Fruit fly (Drosophila melanogaster): Measurements from ENCODE around the gene CG2209.

Gene CG2209

DNA sequence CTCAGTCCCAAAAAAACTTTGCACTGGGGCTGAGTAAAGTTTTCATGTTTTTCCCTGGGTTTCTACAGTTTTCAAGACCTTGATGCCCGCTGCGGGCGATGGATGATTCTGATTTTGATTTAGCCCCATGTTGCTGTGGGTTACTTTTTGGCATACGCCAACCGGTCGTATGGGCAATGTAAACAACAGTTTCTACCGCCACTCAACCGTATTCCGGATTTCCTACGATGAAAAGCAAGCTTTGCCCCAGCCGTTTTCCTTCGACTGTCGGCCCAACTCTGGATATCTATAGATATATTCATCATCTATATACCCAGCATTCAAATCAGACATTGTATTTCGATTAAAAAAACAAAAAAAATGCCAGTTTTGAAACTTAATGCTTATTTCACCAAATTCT, at the start of gene CG2209:
Gene CG2209 (plus strand): TSS at position 301 of the 400 bp plus-strand sequence.
- TF ChIP-seq CG5204 (GFP tag; optimal IDR thresholded peaks at IDR 0.05) (no peak), CG1620 (GFP tag; optimal IDR thresholded peaks at IDR 0.05) (no peak), CG7045 (GFP tag; optimal IDR thresholded peaks at IDR 0.05) (no peak), Mnt (GFP tag; optimal IDR thresholded peaks at IDR 0.05) (no peak), Crg-1 (GFP tag; optimal IDR thresholded peaks at IDR 0.05) (no peak), CG7101 (tag; optimal IDR thresholded peaks at IDR 0.05) (no peak), Hr96 (GFP tag; optimal IDR thresholded peaks at IDR 0.05) (no peak), cnc (optimal IDR thresholded peaks at IDR 0.05) (no peak), tj (GFP tag; optimal IDR thresholded peaks at IDR 0.05) (no peak), CG14711 (tag; optimal IDR thresholded peaks at IDR 0.05) (no peak), cic (GFP tag; optimal IDR thresholded peaks at IDR 0.05) (no peak)

DNA sequence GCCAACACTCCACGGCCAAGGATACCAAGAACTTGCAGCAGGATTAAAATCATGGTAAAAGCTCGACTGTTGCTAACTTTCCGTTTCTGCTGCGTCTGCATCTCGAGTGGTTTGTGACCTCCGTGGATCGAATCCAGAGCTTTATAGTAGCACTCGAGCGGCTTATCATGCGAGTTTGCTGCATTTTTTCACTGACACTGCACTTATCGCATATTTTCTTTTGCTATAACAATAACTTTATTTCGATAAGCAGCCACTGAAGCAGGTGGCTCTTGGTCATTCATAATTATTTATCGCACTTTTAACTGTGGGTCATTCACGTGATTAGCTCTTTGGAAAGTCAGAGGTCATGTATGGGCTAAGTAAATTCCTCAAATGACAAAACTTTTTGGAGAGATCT, 45.9 kb upstream of the CG2209 start, which contains the start of gene CG12716:
Gene CG12716 (minus strand): TSS at position 101 of the 400 bp plus-strand sequence.
- TF ChIP-seq CG5204 (GFP tag; optimal IDR thresholded peaks at IDR 0.05) (no peak), CG33017 (tag; optimal IDR thresholded peaks at IDR 0.05) (no peak), CG11617 (GFP tag; optimal IDR thresholded peaks at IDR 0.05) (no peak), bab1 (GFP tag; optimal IDR thresholded peaks at IDR 0.05) (no peak), Crg-1 (GFP tag; optimal IDR thresholded peaks at IDR 0.05) (no peak)

DNA sequence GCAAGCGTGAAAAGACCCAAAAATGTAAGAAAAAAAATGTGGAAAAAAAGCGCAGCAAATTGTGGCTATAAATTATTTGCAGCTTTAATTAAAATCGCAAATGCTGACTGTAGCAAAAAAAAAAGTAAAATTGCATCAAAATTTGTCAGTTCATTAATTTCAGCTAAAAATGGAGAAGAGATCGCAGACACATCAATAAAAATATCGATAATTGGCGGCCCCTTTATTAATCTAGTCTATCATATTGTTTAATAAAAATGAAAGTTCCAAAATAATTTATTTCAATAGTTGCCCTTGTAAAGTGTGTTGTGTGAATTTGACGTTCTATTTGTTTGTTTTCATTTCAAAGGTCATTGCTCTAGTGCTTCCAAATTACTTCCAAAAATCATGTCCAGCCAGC, 37.8 kb upstream of the CG2209 start, which contains the start of gene CG32643:
Gene CG32643 (plus strand): TSS at position 301 of the 400 bp plus-strand sequence.
- no peak for TF ChIP-seq cic (GFP tag; optimal IDR thresholded peaks at IDR 0.05)
- TF ChIP-seq tj (GFP tag; optimal IDR thresholded peaks at IDR 0.05) = peak; percentile 1

DNA sequence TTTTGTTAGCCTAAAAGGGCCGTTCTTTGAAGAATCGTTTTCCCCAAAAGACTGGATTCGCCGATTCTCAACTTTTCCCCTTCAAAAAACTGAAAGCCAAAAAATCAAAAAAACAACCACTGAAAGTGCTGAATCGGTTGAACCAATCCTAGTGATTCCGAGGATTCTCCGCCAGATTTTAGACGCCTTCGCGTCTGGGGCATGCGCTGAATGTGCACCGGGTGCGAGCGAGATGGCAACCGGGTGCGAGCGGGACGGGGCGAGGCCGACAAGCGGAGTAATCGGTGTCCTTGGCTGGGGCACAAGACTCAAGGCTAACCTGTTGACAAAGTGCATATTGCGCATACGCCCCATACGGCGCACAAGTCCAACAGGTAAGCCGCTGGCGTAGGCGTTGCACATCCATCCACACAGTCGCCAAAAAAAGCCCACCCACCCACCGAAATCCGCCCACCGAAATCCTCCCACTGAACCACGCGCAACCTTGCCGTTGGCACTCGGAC, 35.0 kb upstream of the CG2209 start:
- TF ChIP-seq pad (GFP tag; optimal IDR thresholded peaks at IDR 0.05) = peak; percentile 96
- TF ChIP-seq Clk (GFP tag; optimal IDR thresholded peaks at IDR 0.05) = no peak

DNA sequence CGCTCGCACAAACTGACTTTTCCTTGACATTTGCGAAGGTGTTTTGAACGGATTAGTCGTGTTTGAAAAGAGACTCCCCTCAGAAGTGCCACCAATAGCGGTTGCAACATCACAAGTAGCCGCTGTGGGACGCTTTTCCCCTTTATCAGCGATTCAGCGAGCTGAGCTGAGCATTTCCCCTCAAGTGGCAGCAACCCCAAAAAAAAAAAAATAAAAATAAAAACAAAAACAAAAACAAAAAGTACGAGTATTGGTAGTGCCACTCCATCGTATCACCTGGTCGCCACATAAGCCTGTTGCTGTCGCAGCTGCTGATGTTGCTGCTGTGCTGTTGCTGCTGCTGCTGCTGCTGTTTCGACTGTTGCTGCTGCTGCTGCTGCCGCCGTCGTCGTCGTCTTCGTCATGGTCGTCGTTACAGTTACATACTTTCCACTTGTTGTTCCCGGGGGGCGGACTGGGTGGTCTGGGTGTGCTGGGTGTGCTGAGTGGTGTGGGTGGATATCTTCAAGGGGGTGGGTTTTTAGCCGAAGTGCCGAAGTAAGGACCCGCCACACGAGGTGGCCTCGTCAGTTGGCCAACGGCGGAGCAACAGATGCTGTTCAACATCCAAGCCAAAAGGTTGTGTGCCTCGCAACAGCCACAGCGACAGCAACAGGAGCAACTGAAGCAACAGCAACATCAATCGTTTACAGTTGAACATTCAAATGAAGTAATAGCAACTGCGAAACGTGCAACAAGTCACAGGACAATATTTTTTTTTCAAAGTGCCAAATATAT, 33.8 kb upstream of the CG2209 start, which contains the start of gene rsh:
Gene rsh (plus strand): TSS at position 591 of the 777 bp plus-strand sequence.
- TF ChIP-seq Clk (GFP tag; optimal IDR thresholded peaks at IDR 0.05) (no peak), pad (GFP tag; optimal IDR thresholded peaks at IDR 0.05) (peak; percentile 83)

DNA sequence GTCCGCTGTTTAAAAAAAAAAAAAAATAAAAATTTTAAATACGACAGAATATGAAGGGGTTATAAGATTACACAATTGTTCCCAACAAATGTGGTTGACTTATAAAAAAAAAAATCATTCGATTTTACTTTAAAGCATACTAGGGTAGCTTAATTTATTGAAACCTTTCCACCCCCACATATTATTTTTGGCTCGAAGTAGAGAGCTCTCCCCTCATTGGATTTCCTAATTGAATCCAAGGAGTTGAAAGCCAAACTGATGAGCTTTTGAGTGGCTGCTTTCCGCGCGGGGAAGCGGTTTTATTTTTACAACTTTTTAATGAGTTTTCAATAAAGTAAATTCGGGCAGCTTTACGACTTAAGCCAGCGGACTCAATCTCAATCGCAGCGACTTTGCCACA, 17.2 kb upstream of the CG2209 start, which contains the start of gene CG15719:
Gene CG15719 (minus strand): TSS at position 101 of the 400 bp plus-strand sequence.
- TF ChIP-seq ovo (GFP tag; optimal IDR thresholded peaks at IDR 0.05) (no peak), pad (GFP tag; optimal IDR thresholded peaks at IDR 0.05) (no peak), CG14711 (tag; optimal IDR thresholded peaks at IDR 0.05) (no peak), cic (GFP tag; optimal IDR thresholded peaks at IDR 0.05) (no peak), Mnt (GFP tag; optimal IDR thresholded peaks at IDR 0.05) (no peak), CG33017 (tag; optimal IDR thresholded peaks at IDR 0.05) (no peak), CG12768 (GFP tag; optimal IDR thresholded peaks at IDR 0.05) (no peak), kay (GFP tag; ENCODE audit: borderline replicate concordance) (no peak), tj (GFP tag; optimal IDR thresholded peaks at IDR 0.05) (no peak), CG7045 (GFP tag; optimal IDR thresholded peaks at IDR 0.05) (no peak), bab1 (GFP tag; optimal IDR thresholded peaks at IDR 0.05) (no peak), CG5204 (GFP tag; optimal IDR thresholded peaks at IDR 0.05) (no peak), Clk (GFP tag; optimal IDR thresholded peaks at IDR 0.05) (no peak), CG1620 (GFP tag; optimal IDR thresholded peaks at IDR 0.05) (no peak)

DNA sequence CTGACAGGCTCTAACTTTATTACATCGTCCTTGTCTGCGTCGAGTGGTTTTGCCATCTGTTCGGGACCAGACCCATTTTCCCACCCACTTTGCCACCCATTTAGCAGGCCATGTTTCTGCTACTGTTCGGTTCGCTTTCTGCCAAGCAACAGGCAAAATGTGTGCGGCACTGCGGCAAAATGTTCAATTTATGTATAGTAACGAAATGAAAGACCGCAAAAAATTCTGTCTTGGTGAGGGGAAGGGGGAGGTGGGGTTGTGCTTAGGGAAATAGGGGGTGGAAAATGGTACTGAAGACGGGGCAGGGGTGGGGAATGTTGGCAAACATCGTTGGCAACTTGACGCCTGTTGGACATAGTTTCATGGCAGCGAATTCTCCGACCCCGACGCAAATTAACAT, 9.7 kb upstream of the CG2209 start:
- TF ChIP-seq CG14711 (tag; optimal IDR thresholded peaks at IDR 0.05) = no peak
- TF ChIP-seq CG11617 (GFP tag; optimal IDR thresholded peaks at IDR 0.05) = no peak
- TF ChIP-seq ovo (GFP tag; optimal IDR thresholded peaks at IDR 0.05) = no peak
- TF ChIP-seq toe (GFP tag; optimal IDR thresholded peaks at IDR 0.05) = no peak
- TF ChIP-seq CG33017 (tag; optimal IDR thresholded peaks at IDR 0.05) = no peak
- no peak for TF ChIP-seq bab1 (GFP tag; optimal IDR thresholded peaks at IDR 0.05)

DNA sequence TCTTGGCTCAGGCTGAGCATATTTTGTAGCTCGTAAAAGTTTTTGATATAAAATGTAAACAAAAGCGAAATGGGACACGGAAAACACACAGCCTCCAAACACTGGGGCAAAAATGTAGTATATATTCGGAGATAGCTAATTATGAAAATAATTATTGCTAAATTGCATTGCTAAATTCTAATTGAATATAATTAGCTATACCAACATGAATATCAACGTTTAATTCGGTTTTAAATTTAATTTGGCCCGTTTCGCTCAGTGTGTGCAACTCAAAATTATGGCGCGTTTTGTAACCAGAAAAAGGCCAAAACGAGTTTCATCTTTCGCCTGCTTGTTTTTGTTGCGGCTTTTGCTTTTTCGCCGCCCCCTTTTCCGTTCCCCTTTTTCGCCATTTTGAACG, 1.8 kb downstream of the CG2209 start:
- TF ChIP-seq CG14711 (tag; optimal IDR thresholded peaks at IDR 0.05) (no peak), kay (GFP tag; ENCODE audit: borderline replicate concordance) (no peak), pad (GFP tag; optimal IDR thresholded peaks at IDR 0.05) (no peak)

Measured in whole organism, adult.